Worm (Caenorhabditis elegans): ENCODE data around the gene C27H6.9.

- no peak for TF ChIP-seq ama-1 (optimal IDR thresholded peaks at IDR 0.05)
- no peak for TF ChIP-seq egl-27 (tag; optimal IDR thresholded peaks at IDR 0.05)
- TF ChIP-seq aly-2 (tag; optimal IDR thresholded peaks at IDR 0.05) = no peak
- no peak for TF ChIP-seq unc-62 (GFP tag; optimal IDR thresholded peaks at IDR 0.05)
- TF ChIP-seq pqm-1 (tag; optimal IDR thresholded peaks at IDR 0.05) = no peak
- TF ChIP-seq ceh-82 (tag; optimal IDR thresholded peaks at IDR 0.05) = no peak
- TF ChIP-seq mdl-1 (tag; optimal IDR thresholded peaks at IDR 0.05) = no peak
- TF ChIP-seq ztf-11 (tag; optimal IDR thresholded peaks at IDR 0.05) = no peak
- TF ChIP-seq jun-1 (tag; optimal IDR thresholded peaks at IDR 0.05) = no peak
- TF ChIP-seq zag-1 (tag; optimal IDR thresholded peaks at IDR 0.05) = no peak
- TF ChIP-seq unc-39 (tag; optimal IDR thresholded peaks at IDR 0.05) = no peak
- TF ChIP-seq nhr-12 (tag; optimal IDR thresholded peaks at IDR 0.05) = no peak
- TF ChIP-seq fos-1 (tag; optimal IDR thresholded peaks at IDR 0.05) = no peak
Observed at ce11 chrV:10018291-10018690, 35.6 kb downstream of the C27H6.9 start.

All from whole organism, L3 larva.